Worm (Caenorhabditis elegans) whole organism, L2 larva: ENCODE results near the gene scl-2.

ENCODE experiments used
- R02D3.7 ChIP-seq: fragments of 150-350 bp; optimal IDR thresholded peaks from 2 replicates; lab custom pipeline; 2014; ENCODE audit warnings: missing biosample characterization, missing genetic modification characterization
- elt-1 ChIP-seq: fragments of 150-350 bp; optimal IDR thresholded peaks from 2 replicates; lab custom pipeline; 2014; ENCODE audit warnings: missing biosample characterization, missing genetic modification characterization
- lin-11 ChIP-seq: fragments of 150-350 bp; sonication (generic microtip); optimal IDR thresholded peaks from 2 replicates; lab custom pipeline; 2014; ENCODE audit warnings: missing biosample characterization, missing genetic modification characterization, inconsistent platforms, mixed read lengths
- nhr-11 ChIP-seq: fragments of 150-350 bp; optimal IDR thresholded peaks from 2 replicates; lab custom pipeline; 2014; ENCODE audit warnings: missing biosample characterization, missing genetic modification characterization
- unc-39 ChIP-seq: fragments of 150-350 bp; optimal IDR thresholded peaks from 2 replicates; lab custom pipeline; 2014; ENCODE audit warnings: missing biosample characterization, missing genetic modification characterization

- no peak for TF ChIP-seq unc-39 (tag; lab: Kevin White, UChicago)
- no peak for TF ChIP-seq lin-11 (tag; lab: Kevin White, UChicago)
- no peak for TF ChIP-seq elt-1 (tag; lab: Kevin White, UChicago)
- TF ChIP-seq R02D3.7 (tag; lab: Kevin White, UChicago), result no peak
- no peak for TF ChIP-seq nhr-11
Measured at ce11 chrIV:13030467-13031299, 26.8 kb upstream of the scl-2 start.
